Fruit fly (Drosophila melanogaster): ENCODE results near the gene CG5895.

DNA sequence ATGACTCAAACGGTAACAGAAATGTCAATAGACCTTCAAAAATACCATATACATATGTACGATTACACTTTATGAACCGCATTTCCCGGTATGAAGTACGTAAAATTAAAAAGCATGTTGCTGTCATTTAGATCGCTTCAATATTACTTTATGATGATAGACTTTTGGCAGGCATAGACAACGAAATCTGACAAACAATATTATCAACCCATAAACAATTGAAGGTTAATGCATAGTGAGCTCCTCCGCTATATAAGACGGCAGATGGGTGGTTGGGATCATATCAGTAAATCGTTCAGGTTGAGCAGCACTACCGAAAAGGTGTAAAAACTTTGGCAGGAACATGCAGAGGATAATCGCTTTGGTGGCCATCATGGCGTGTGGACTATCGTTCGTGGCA, 48.4 kb downstream of the CG5895 start, which contains the start of gene CG13075:
- TF ChIP-seq CG12768 (GFP tag; optimal IDR thresholded peaks at IDR 0.05) (no peak), kay (GFP tag; ENCODE audit: borderline replicate concordance) (no peak), CG33017 (tag; optimal IDR thresholded peaks at IDR 0.05) (no peak), tj (GFP tag; optimal IDR thresholded peaks at IDR 0.05) (no peak), pad (GFP tag; optimal IDR thresholded peaks at IDR 0.05) (no peak), toe (GFP tag; optimal IDR thresholded peaks at IDR 0.05) (no peak), cnc (optimal IDR thresholded peaks at IDR 0.05) (no peak), CG7101 (tag; optimal IDR thresholded peaks at IDR 0.05) (no peak)
